Fruit fly (Drosophila melanogaster) whole organism, embryonic: ENCODE data around the gene CG3032.

ENCODE experiments used
- Asciz ChIP-seq: fragments of 200-800 bp; sonication (Bioruptor generic); optimal IDR thresholded peaks from 2 replicates; lab custom pipeline; 2017; ENCODE audit warnings: missing biosample characterization, mild to moderate bottlenecking, missing genetic modification characterization, missing genetic modification reagents
- Atf3 ChIP-seq: fragments of 200-800 bp; sonication (Bioruptor generic); optimal IDR thresholded peaks from 3 replicates; lab custom pipeline; 2016; ENCODE audit warnings: missing biosample characterization, missing genetic modification characterization
- CG10274 ChIP-seq: fragments of 200-800 bp; sonication (Bioruptor generic); optimal IDR thresholded peaks from 3 replicates; lab custom pipeline; 2017; ENCODE audit warnings: missing biosample characterization, mild to moderate bottlenecking, missing genetic modification characterization
- CG10431 ChIP-seq: fragments of 200-800 bp; sonication (Bioruptor generic); optimal IDR thresholded peaks from 3 replicates; lab custom pipeline; 2018; ENCODE audit warnings: missing biosample characterization, mild to moderate bottlenecking, missing genetic modification characterization
- CG10959 ChIP-seq: fragments of 200-800 bp; sonication (Bioruptor generic); IDR thresholded peaks from 2 replicates; pipeline ENCODE4 v1.3.6; 2022; ENCODE audit warnings: missing biosample characterization, missing genetic modification characterization
- CG10979 ChIP-seq: fragments of 200-800 bp; sonication (Bioruptor generic); optimal IDR thresholded peaks from 2 replicates; lab custom pipeline; 2018; ENCODE audit warnings: missing biosample characterization, mild to moderate bottlenecking, missing genetic modification characterization, moderate library complexity
- CG13894 ChIP-seq: fragments of 200-800 bp; sonication (Bioruptor generic); optimal IDR thresholded peaks from 3 replicates; lab custom pipeline; 2018; ENCODE audit warnings: missing biosample characterization, mild to moderate bottlenecking, missing genetic modification characterization, moderate library complexity
- CG14014 ChIP-seq: fragments of 200-800 bp; sonication (Bioruptor generic); IDR thresholded peaks from 2 replicates; pipeline ENCODE4 v1.3.6; 2022; ENCODE audit warnings: missing biosample characterization, missing genetic modification characterization
- CG15011 ChIP-seq: fragments of 200-800 bp; sonication (Bioruptor generic); optimal IDR thresholded peaks from 3 replicates; lab custom pipeline; 2018; ENCODE audit warnings: missing biosample characterization, mild to moderate bottlenecking, missing genetic modification characterization
- CG17568 ChIP-seq: fragments of 200-800 bp; sonication (Bioruptor generic); optimal IDR thresholded peaks from 2 replicates; lab custom pipeline; 2018; ENCODE audit warnings: missing biosample characterization, mild to moderate bottlenecking, missing genetic modification characterization, moderate library complexity
- CG17829 ChIP-seq: fragments of 200-800 bp; optimal IDR thresholded peaks from 2 replicates; lab custom pipeline; 2019; ENCODE audit warnings: missing biosample characterization, mild to moderate bottlenecking, missing genetic modification characterization, moderate library complexity
- CG1832 ChIP-seq: fragments of 200-800 bp; sonication (Bioruptor generic); optimal IDR thresholded peaks from 2 replicates; lab custom pipeline; 2017; ENCODE audit warnings: missing biosample characterization, mild to moderate bottlenecking, missing genetic modification characterization, inconsistent platforms
- CG18476 ChIP-seq: fragments of 200-800 bp; sonication (Bioruptor generic); optimal IDR thresholded peaks from 2 replicates; lab custom pipeline; 2016; ENCODE audit warnings: missing biosample characterization, mild to moderate bottlenecking, missing genetic modification characterization
- CG18764 ChIP-seq: fragments of 200-800 bp; sonication (Bioruptor generic); optimal IDR thresholded peaks from 3 replicates; lab custom pipeline; 2016; ENCODE audit warnings: missing biosample characterization, missing genetic modification characterization
- CG2199 ChIP-seq: fragments of 200-800 bp; sonication (Bioruptor generic); IDR thresholded peaks from 3 replicates; pipeline ENCODE4 v1.3.6; 2022; ENCODE audit warnings: missing biosample characterization, missing genetic modification characterization
- CG2889 ChIP-seq: fragments of 200-800 bp; sonication (Bioruptor generic); IDR thresholded peaks from 3 replicates; pipeline ENCODE4 v1.3.6; 2022; ENCODE audit warnings: missing biosample characterization, missing genetic modification characterization
- CG31441 ChIP-seq: fragments of 200-800 bp; sonication (Bioruptor generic); IDR thresholded peaks from 2 replicates; pipeline ENCODE4 v1.3.6; 2022; ENCODE audit warnings: missing biosample characterization, missing genetic modification characterization
- CG33557 ChIP-seq: fragments of 200-800 bp; sonication (Bioruptor generic); optimal IDR thresholded peaks from 2 replicates; lab custom pipeline; 2019; ENCODE audit warnings: missing biosample characterization, mild to moderate bottlenecking, missing genetic modification characterization, moderate library complexity
- CG4404 ChIP-seq: fragments of 200-800 bp; sonication (Bioruptor generic); IDR thresholded peaks from 2 replicates; pipeline ENCODE4 v1.3.6; 2022; ENCODE audit warnings: missing biosample characterization, missing genetic modification characterization
- CG5953 ChIP-seq: fragments of 200-800 bp; sonication (Bioruptor generic); IDR thresholded peaks from 2 replicates; pipeline ENCODE4 v1.3.6; 2022; ENCODE audit warnings: missing biosample characterization, missing genetic modification characterization
- CG7745 ChIP-seq: fragments of 200-800 bp; sonication (Bioruptor generic); optimal IDR thresholded peaks from 2 replicates; lab custom pipeline; 2018; ENCODE audit warnings: missing biosample characterization, mild to moderate bottlenecking, missing genetic modification characterization, moderate library complexity
- CG7928 ChIP-seq: fragments of 200-800 bp; sonication (Bioruptor generic); optimal IDR thresholded peaks from 2 replicates; lab custom pipeline; 2017; ENCODE audit warnings: missing biosample characterization, mild to moderate bottlenecking, missing genetic modification characterization
- CG8478 ChIP-seq: fragments of >200 bp; optimal IDR thresholded peaks from 2 replicates; lab custom pipeline; 2018
- CG9215 ChIP-seq: fragments of 200-800 bp; sonication (Bioruptor generic); IDR thresholded peaks from 2 replicates; pipeline ENCODE4 v1.3.6; 2022; ENCODE audit warnings: missing biosample characterization, missing genetic modification characterization
- CG9797 ChIP-seq: fragments of 200-800 bp; sonication (Bioruptor generic); optimal IDR thresholded peaks from 3 replicates; lab custom pipeline; 2018; ENCODE audit warnings: missing biosample characterization, mild to moderate bottlenecking, missing genetic modification characterization
- CG9932 ChIP-seq: fragments of 200-800 bp; sonication (Bioruptor generic); IDR thresholded peaks from 2 replicates; pipeline ENCODE4 v1.3.6; 2022; ENCODE audit warnings: missing biosample characterization, missing genetic modification characterization
- Dip3 ChIP-seq: fragments of 200-800 bp; sonication (Bioruptor generic); optimal IDR thresholded peaks from 3 replicates; lab custom pipeline; 2016; ENCODE audit warnings: missing biosample characterization, missing genetic modification characterization
- Dp ChIP-seq: fragments of 200-800 bp; sonication (Bioruptor generic); optimal IDR thresholded peaks from 2 replicates; lab custom pipeline; 2018; ENCODE audit warnings: missing biosample characterization, mild to moderate bottlenecking, missing genetic modification characterization, moderate library complexity
- Fer3 ChIP-seq: fragments of 200-800 bp; sonication (Bioruptor generic); optimal IDR thresholded peaks from 2 replicates; lab custom pipeline; 2018; ENCODE audit warnings: missing biosample characterization, mild to moderate bottlenecking, missing genetic modification characterization, moderate library complexity
- Hand ChIP-seq: fragments of 200-800 bp; sonication (Bioruptor generic); optimal IDR thresholded peaks from 2 replicates; lab custom pipeline; 2017; ENCODE audit warnings: mild to moderate bottlenecking, missing biosample characterization, missing genetic modification reagents, missing genetic modification characterization
- Mad ChIP-seq: fragments of 200-800 bp; sonication (Bioruptor generic); optimal IDR thresholded peaks from 2 replicates; lab custom pipeline; 2016; ENCODE audit warnings: missing biosample characterization, missing genetic modification characterization
- Med ChIP-seq: fragments of 200-800 bp; sonication (Bioruptor generic); peaks from one replicate; lab custom pipeline; 2016; ENCODE audit warnings: missing biosample characterization, missing genetic modification characterization, mild to moderate bottlenecking, inconsistent platforms, moderate library complexity
- Nf-YB ChIP-seq: fragments of 200-800 bp; sonication (Bioruptor generic); optimal IDR thresholded peaks from 3 replicates; lab custom pipeline; 2019; ENCODE audit warnings: missing biosample characterization, mild to moderate bottlenecking, missing genetic modification characterization, moderate library complexity
- Sox100B ChIP-seq: fragments of 200-800 bp; sonication (Bioruptor generic); optimal IDR thresholded peaks from 3 replicates; lab custom pipeline; 2018; ENCODE audit warnings: missing biosample characterization, mild to moderate bottlenecking, missing genetic modification characterization
- Vsx1 ChIP-seq: fragments of 200-800 bp; sonication (Bioruptor generic); optimal IDR thresholded peaks from 2 replicates; lab custom pipeline; 2017; ENCODE audit warnings: missing biosample characterization, mild to moderate bottlenecking, missing genetic modification characterization, missing genetic modification reagents
- ab ChIP-seq: fragments of 200-800 bp; sonication (Bioruptor generic); optimal IDR thresholded peaks from 2 replicates; lab custom pipeline; 2016; ENCODE audit warnings: missing biosample characterization, missing genetic modification characterization
- ase ChIP-seq: fragments of 200-800 bp; sonication (Bioruptor generic); IDR thresholded peaks from 3 replicates; pipeline ENCODE4 v1.3.6; 2022; ENCODE audit warnings: missing biosample characterization, missing genetic modification characterization
- emc ChIP-seq: fragments of 200-800 bp; sonication (Bioruptor generic); optimal IDR thresholded peaks from 2 replicates; lab custom pipeline; 2016; ENCODE audit warnings: missing biosample characterization, missing genetic modification characterization
- gcm ChIP-seq: fragments of 200-800 bp; sonication (Bioruptor generic); optimal IDR thresholded peaks from 2 replicates; lab custom pipeline; 2019; ENCODE audit warnings: missing biosample characterization, mild to moderate bottlenecking, missing genetic modification characterization, moderate library complexity
- grn ChIP-seq: fragments of 200-800 bp; sonication (Bioruptor generic); optimal IDR thresholded peaks from 3 replicates; lab custom pipeline; 2017; ENCODE audit warnings: missing biosample characterization, missing genetic modification characterization
- her ChIP-seq: fragments of 200-800 bp; sonication (Bioruptor generic); optimal IDR thresholded peaks from 2 replicates; lab custom pipeline; 2016; ENCODE audit warnings: missing biosample characterization, missing genetic modification characterization
- hth ChIP-seq: fragments of >200 bp; optimal IDR thresholded peaks from 2 replicates; lab custom pipeline; 2017; ENCODE audit warnings: inconsistent platforms
- nerfin-2 ChIP-seq: fragments of 200-800 bp; sonication (Bioruptor generic); IDR thresholded peaks from 2 replicates; pipeline ENCODE4 v1.3.6; 2022; ENCODE audit warnings: missing biosample characterization, missing genetic modification characterization; ENCODE audit not compliant: partially characterized antibody
- psq ChIP-seq: fragments of 200-800 bp; sonication (Bioruptor generic); optimal IDR thresholded peaks from 2 replicates; lab custom pipeline; 2017; ENCODE audit warnings: missing biosample characterization, missing genetic modification characterization
- ranshi ChIP-seq: fragments of 200-800 bp; sonication (Bioruptor generic); IDR thresholded peaks from 2 replicates; pipeline ENCODE4 v1.3.6; 2022; ENCODE audit warnings: missing biosample characterization, missing genetic modification characterization
- rib ChIP-seq: fragments of 200-800 bp; sonication (Bioruptor generic); IDR thresholded peaks from 2 replicates; pipeline ENCODE4 v1.3.6; 2022; ENCODE audit warnings: missing biosample characterization, missing genetic modification characterization
- scrt ChIP-seq: fragments of 200-800 bp; sonication (Bioruptor generic); optimal IDR thresholded peaks from 2 replicates; lab custom pipeline; 2018; ENCODE audit warnings: missing biosample characterization, mild to moderate bottlenecking, missing genetic modification characterization, moderate library complexity
- slbo ChIP-seq: fragments of 200-800 bp; sonication (Bioruptor generic); IDR thresholded peaks from 2 replicates; pipeline ENCODE4 v1.3.6; 2022; ENCODE audit warnings: missing biosample characterization, missing genetic modification characterization
- stwl ChIP-seq: fragments of 200-800 bp; sonication (Bioruptor generic); optimal IDR thresholded peaks from 3 replicates; lab custom pipeline; 2018; ENCODE audit warnings: missing biosample characterization, mild to moderate bottlenecking, missing genetic modification characterization, moderate library complexity
- tna ChIP-seq: fragments of 200-800 bp; sonication (Bioruptor generic); IDR thresholded peaks from 2 replicates; pipeline ENCODE4 v1.3.6; 2022; ENCODE audit warnings: missing biosample characterization, missing genetic modification characterization; ENCODE audit not compliant: partially characterized antibody
- zfh1 ChIP-seq: fragments of 200-800 bp; sonication (Bioruptor generic); IDR thresholded peaks from 3 replicates; pipeline ENCODE4 v1.3.6; 2022; ENCODE audit warnings: missing biosample characterization, missing genetic modification characterization

The CG3032 gene

DNA sequence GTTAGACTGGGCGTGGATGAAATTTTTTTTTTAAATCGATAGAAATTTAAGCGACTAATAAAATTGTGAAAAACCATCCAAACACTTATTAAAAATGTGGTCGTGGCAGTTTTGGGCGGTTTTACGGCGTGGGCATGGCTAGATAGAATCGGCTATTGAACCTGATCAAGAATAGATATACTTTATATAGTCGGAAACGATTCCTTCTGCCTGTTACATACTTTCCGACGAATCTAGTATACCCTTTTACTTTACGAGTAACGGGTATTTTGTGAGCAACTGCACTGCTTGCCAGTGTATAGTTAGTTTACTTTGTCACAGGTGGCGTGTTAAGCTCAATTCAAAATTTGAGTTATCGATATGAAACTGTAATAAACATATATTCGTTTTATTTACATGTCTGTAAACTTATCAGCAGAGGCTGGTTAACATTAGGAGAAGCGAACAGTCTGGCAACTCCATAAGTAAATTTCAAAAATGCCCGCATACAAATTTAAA, 1.3 kb upstream of the CG3032 start (continued):
- TF ChIP-seq ranshi (GFP tag; lab: Robert Waterston, UW) = peak; percentile 31; the same call in 1 of the 2 replicates
- peak; percentile 9 for TF ChIP-seq CG13894
- no peak; the same call in 1 of the 2 replicates for TF ChIP-seq nerfin-2 (GFP tag; lab: Robert Waterston, UW)
- no peak for TF ChIP-seq grn (GFP tag; lab: Kevin White, UChicago)
- no peak for TF ChIP-seq CG8478
- peak; percentile 27 for TF ChIP-seq Mad
- TF ChIP-seq scrt (GFP tag; lab: Kevin White, UChicago) = no peak
- no peak for TF ChIP-seq Hand (GFP tag; lab: Kevin White, UChicago)
- no peak for TF ChIP-seq CG17568
- TF ChIP-seq CG10979 (tag; lab: Kevin White, UChicago) = peak; percentile 26
- TF ChIP-seq Atf3 (GFP tag; lab: Kevin White, UChicago) = no peak
- peak; percentile 21 for TF ChIP-seq her (GFP tag; lab: Kevin White, UChicago)
- peak; percentile 52; the same call in 1 of the 2 replicates for TF ChIP-seq rib
- no peak for TF ChIP-seq Nf-YB (GFP tag; lab: Kevin White, UChicago)
- peak; percentile 14 for TF ChIP-seq Fer3 (tag; lab: Kevin White, UChicago)
- TF ChIP-seq gcm (GFP tag; lab: Kevin White, UChicago) = no peak
- no peak for TF ChIP-seq Vsx1 (GFP tag; lab: Kevin White, UChicago)
- peak; percentile 96 for TF ChIP-seq Med (GFP tag; lab: Kevin White, UChicago)
- peak; percentile 52; the same call in 1 of the 2 replicates for TF ChIP-seq CG14014 (GFP tag; lab: Robert Waterston, UW)
- peak; percentile 9 for TF ChIP-seq Asciz (GFP tag; lab: Kevin White, UChicago)
- TF ChIP-seq CG31441 (GFP tag; lab: Robert Waterston, UW) = 0 out of 2 replicates have a peak, but pooled peaks have one; percentile 26
- no peak for TF ChIP-seq CG7745 (tag; lab: Kevin White, UChicago)
- TF ChIP-seq CG4404 (GFP tag; lab: Robert Waterston, UW) = no peak
- TF ChIP-seq ase (GFP tag; lab: Robert Waterston, UW) = peak; percentile 50; the same call in 1 of the 3 replicates
- TF ChIP-seq CG18476 (GFP tag; lab: Kevin White, UChicago) = no peak
- peak; percentile 71 for TF ChIP-seq CG9932 (GFP tag; lab: Robert Waterston, UW)
- no peak for TF ChIP-seq CG10431 (GFP tag; lab: Kevin White, UChicago)
- no peak for TF ChIP-seq CG10274 (GFP tag; lab: Kevin White, UChicago)
- TF ChIP-seq tna = peak; percentile 58; the same call in 1 of the 2 replicates
- TF ChIP-seq hth (lab: Kevin White, UChicago) = no peak
- TF ChIP-seq Sox100B = peak; percentile 14
- no peak; the same call in 2 of the 3 replicates for TF ChIP-seq CG2199 (GFP tag; lab: Robert Waterston, UW)
- TF ChIP-seq CG9215 = 0 out of 2 replicates have a peak, but pooled peaks have one; percentile 6
- TF ChIP-seq CG17829 (tag; lab: Kevin White, UChicago) = peak; percentile 42
- no peak for TF ChIP-seq emc (GFP tag; lab: Kevin White, UChicago)
- no peak for TF ChIP-seq ab
- no peak for TF ChIP-seq CG7928 (GFP tag; lab: Kevin White, UChicago)
- TF ChIP-seq CG15011 (GFP tag; lab: Kevin White, UChicago) = no peak
- no peak for TF ChIP-seq CG33557 (GFP tag; lab: Kevin White, UChicago)
- TF ChIP-seq CG18764 (GFP tag; lab: Kevin White, UChicago) = no peak
- no peak for TF ChIP-seq CG5953 (GFP tag; lab: Robert Waterston, UW)
- no peak for TF ChIP-seq CG2889 (GFP tag; lab: Robert Waterston, UW)
- TF ChIP-seq psq (GFP tag; lab: Kevin White, UChicago) = no peak
- peak; percentile 66; the same call in 2 of the 3 replicates for TF ChIP-seq zfh1 (GFP tag; lab: Robert Waterston, UW)
- TF ChIP-seq stwl (tag; lab: Kevin White, UChicago) = peak; percentile 58
- TF ChIP-seq slbo (GFP tag; lab: Robert Waterston, UW) = peak; percentile 65
- TF ChIP-seq CG10959 = no peak
- no peak for TF ChIP-seq CG1832 (GFP tag; lab: Kevin White, UChicago)
- peak; percentile 20 for TF ChIP-seq Dip3 (GFP tag; lab: Kevin White, UChicago)
- peak; percentile 89 for TF ChIP-seq Dp (GFP tag; lab: Kevin White, UChicago)
- TF ChIP-seq CG9797 (GFP tag; lab: Kevin White, UChicago) = no peak
